Fruit fly (Drosophila melanogaster) whole organism, embryonic: ENCODE measurements around the gene Rpn10.

ENCODE experiments used
- ATbp ChIP-seq: fragments of 200-800 bp; sonication (Bioruptor generic); optimal IDR thresholded peaks from 2 replicates; lab custom pipeline; 2017; ENCODE audit warnings: missing biosample characterization, mild to moderate bottlenecking, missing genetic modification characterization, missing genetic modification reagents
- Atf-2 ChIP-seq: fragments of 200-800 bp; sonication (Bioruptor generic); optimal IDR thresholded peaks from 2 replicates; lab custom pipeline; 2016; ENCODE audit warnings: missing biosample characterization, missing genetic modification characterization
- Bgb ChIP-seq: fragments of 200-800 bp; sonication (Bioruptor generic); IDR thresholded peaks from 2 replicates; pipeline ENCODE4 v1.3.6; 2022; ENCODE audit warnings: missing biosample characterization, missing genetic modification characterization; ENCODE audit not compliant: partially characterized antibody
- CG10321 ChIP-seq: fragments of 200-800 bp; sonication (Bioruptor generic); IDR thresholded peaks from 2 replicates; pipeline ENCODE4 v1.3.6; 2022; ENCODE audit warnings: missing biosample characterization, missing genetic modification characterization
- CG10462 ChIP-seq: fragments of 200-800 bp; sonication (Bioruptor generic); optimal IDR thresholded peaks from 2 replicates; lab custom pipeline; 2016; ENCODE audit warnings: missing biosample characterization, missing genetic modification characterization
- CG13775 ChIP-seq: fragments of 200-800 bp; sonication (Bioruptor generic); optimal IDR thresholded peaks from 3 replicates; lab custom pipeline; 2017; ENCODE audit warnings: missing biosample characterization, mild to moderate bottlenecking, missing genetic modification characterization
- CG16813 ChIP-seq: fragments of 200-800 bp; sonication (Bioruptor generic); IDR thresholded peaks from 3 replicates; pipeline ENCODE4 v1.3.6; 2022; ENCODE audit warnings: missing biosample characterization, missing genetic modification characterization; ENCODE audit not compliant: partially characterized antibody
- CG30403 ChIP-seq: fragments of 200-800 bp; sonication (Bioruptor generic); optimal IDR thresholded peaks from 3 replicates; lab custom pipeline; 2016; ENCODE audit warnings: missing biosample characterization, missing genetic modification characterization
- CG34224 ChIP-seq: fragments of 200-800 bp; sonication (Bioruptor generic); IDR thresholded peaks from 3 replicates; pipeline ENCODE4 v1.3.6; 2022; ENCODE audit warnings: missing biosample characterization, missing genetic modification characterization; ENCODE audit not compliant: partially characterized antibody
- CG3838 ChIP-seq: fragments of 200-800 bp; sonication (Bioruptor generic); optimal IDR thresholded peaks from 3 replicates; lab custom pipeline; 2016; ENCODE audit warnings: missing biosample characterization, missing genetic modification characterization
- CG4404 ChIP-seq: fragments of 200-800 bp; sonication (Bioruptor generic); IDR thresholded peaks from 2 replicates; pipeline ENCODE4 v1.3.6; 2022; ENCODE audit warnings: missing biosample characterization, missing genetic modification characterization
- CG7839 ChIP-seq: fragments of 200-800 bp; sonication (Bioruptor generic); optimal IDR thresholded peaks from 3 replicates; lab custom pipeline; 2018; ENCODE audit warnings: missing biosample characterization, mild to moderate bottlenecking, missing genetic modification characterization, moderate library complexity
- CG8924 ChIP-seq: fragments of 200-800 bp; optimal IDR thresholded peaks from 3 replicates; lab custom pipeline; 2019; ENCODE audit warnings: missing biosample characterization, mild to moderate bottlenecking, missing genetic modification characterization, moderate library complexity
- CG9215 ChIP-seq: fragments of 200-800 bp; sonication (Bioruptor generic); IDR thresholded peaks from 2 replicates; pipeline ENCODE4 v1.3.6; 2022; ENCODE audit warnings: missing biosample characterization, missing genetic modification characterization
- CG9876 ChIP-seq: fragments of 200-800 bp; sonication (Bioruptor generic); optimal IDR thresholded peaks from 2 replicates; lab custom pipeline; 2016; ENCODE audit warnings: missing biosample characterization, missing genetic modification characterization
- D ChIP-seq, 2 experiments: fragments of 200-800 bp in 1 of 2; fragments of >200 bp in 1 of 2; sonication (Bioruptor generic) in 1 of 2; optimal IDR thresholded peaks; 2 replicates in 1 of 2; 3 replicates in 1 of 2; lab custom pipeline; 2017; ENCODE audit warnings: mild to moderate bottlenecking in 1 of 2, missing biosample characterization in 1 of 2, missing genetic modification characterization in 1 of 2, missing genetic modification reagents in 1 of 2
- Dad ChIP-seq: fragments of 200-800 bp; sonication (Bioruptor generic); optimal IDR thresholded peaks from 3 replicates; lab custom pipeline; 2016; ENCODE audit warnings: missing biosample characterization, missing genetic modification characterization
- Dip3 ChIP-seq: fragments of 200-800 bp; sonication (Bioruptor generic); optimal IDR thresholded peaks from 3 replicates; lab custom pipeline; 2016; ENCODE audit warnings: missing biosample characterization, missing genetic modification characterization
- HLH4C ChIP-seq: fragments of 200-800 bp; sonication (Bioruptor generic); IDR thresholded peaks from 3 replicates; pipeline ENCODE4 v1.3.6; 2022; ENCODE audit warnings: missing biosample characterization, missing genetic modification characterization; ENCODE audit not compliant: partially characterized antibody
- Hey ChIP-seq: fragments of 200-800 bp; sonication (Bioruptor generic); optimal IDR thresholded peaks from 3 replicates; lab custom pipeline; 2018; ENCODE audit warnings: missing biosample characterization, mild to moderate bottlenecking, missing genetic modification characterization
- Lim3 ChIP-seq: fragments of 200-800 bp; sonication (Bioruptor generic); IDR thresholded peaks from 2 replicates; pipeline ENCODE4 v1.3.6; 2022; ENCODE audit warnings: missing biosample characterization, missing genetic modification characterization
- Med ChIP-seq: fragments of 200-800 bp; sonication (Bioruptor generic); peaks from one replicate; lab custom pipeline; 2016; ENCODE audit warnings: missing biosample characterization, missing genetic modification characterization, mild to moderate bottlenecking, inconsistent platforms, moderate library complexity
- Opbp ChIP-seq: fragments of 200-800 bp; sonication (Bioruptor generic); IDR thresholded peaks from 3 replicates; pipeline ENCODE4 v1.3.6; 2022; ENCODE audit warnings: missing biosample characterization, missing genetic modification characterization; ENCODE audit not compliant: partially characterized antibody
- Trl ChIP-seq, 3 experiments: fragments of >200 bp in 2 of 3; fragments of 200-800 bp in 1 of 3; sonication (Bioruptor generic) in 1 of 3; optimal IDR thresholded peaks; 2 replicates in 1 of 3; 3 replicates in 2 of 3; lab custom pipeline; 2016 to 2017; ENCODE audit warnings: missing biosample characterization in 1 of 3, missing genetic modification characterization in 1 of 3
- Xbp1 ChIP-seq: fragments of 200-800 bp; sonication (Bioruptor generic); optimal IDR thresholded peaks from 3 replicates; lab custom pipeline; 2016; ENCODE audit warnings: missing biosample characterization, mild to moderate bottlenecking, missing genetic modification characterization
- az2 ChIP-seq: fragments of 200-800 bp; sonication (Bioruptor generic); optimal IDR thresholded peaks from 3 replicates; lab custom pipeline; 2016; ENCODE audit warnings: missing biosample characterization, missing genetic modification characterization
- corto ChIP-seq: fragments of 200-800 bp; sonication (Bioruptor generic); optimal IDR thresholded peaks from 2 replicates; lab custom pipeline; 2016; ENCODE audit warnings: missing biosample characterization, mild to moderate bottlenecking, missing genetic modification characterization, moderate library complexity
- dm ChIP-seq: fragments of 200-800 bp; sonication (Bioruptor generic); optimal IDR thresholded peaks from 3 replicates; lab custom pipeline; 2016; ENCODE audit warnings: missing biosample characterization, missing genetic modification characterization
- esg ChIP-seq: fragments of 200-800 bp; sonication (Bioruptor generic); conservative IDR thresholded peaks from 2 replicates; pipeline ENCODE4 v1.3.6; 2022; ENCODE audit warnings: missing biosample characterization, missing genetic modification characterization
- fu2 ChIP-seq: fragments of 200-800 bp; sonication (Bioruptor generic); optimal IDR thresholded peaks from 2 replicates; lab custom pipeline; 2016; ENCODE audit warnings: missing biosample characterization, missing genetic modification characterization
- gcm ChIP-seq: fragments of 200-800 bp; sonication (Bioruptor generic); optimal IDR thresholded peaks from 2 replicates; lab custom pipeline; 2019; ENCODE audit warnings: missing biosample characterization, mild to moderate bottlenecking, missing genetic modification characterization, moderate library complexity
- ham ChIP-seq: fragments of 200-800 bp; sonication (Bioruptor generic); IDR thresholded peaks from 2 replicates; pipeline ENCODE4 v1.3.6; 2022; ENCODE audit warnings: missing biosample characterization, missing genetic modification characterization
- hbn ChIP-seq: fragments of 200-800 bp; sonication (Bioruptor generic); IDR thresholded peaks from 2 replicates; pipeline ENCODE4 v1.3.6; 2022; ENCODE audit warnings: missing biosample characterization, missing genetic modification characterization; ENCODE audit not compliant: partially characterized antibody
- hkb ChIP-seq, 2 experiments: fragments of 200-800 bp in 1 of 2; fragments of >200 bp in 1 of 2; sonication (Bioruptor generic) in 1 of 2; IDR thresholded peaks in 1 of 2; optimal IDR thresholded peaks in 1 of 2; 2 replicates each; pipeline versions ENCODE4 v1.3.6 to Lab custom; 2017 to 2022; ENCODE audit warnings: missing biosample characterization in 1 of 2, missing genetic modification characterization in 1 of 2
- hth ChIP-seq: fragments of >200 bp; optimal IDR thresholded peaks from 2 replicates; lab custom pipeline; 2017; ENCODE audit warnings: inconsistent platforms
- jigr1 ChIP-seq: fragments of 200-800 bp; sonication (Bioruptor generic); IDR thresholded peaks from 3 replicates; pipeline ENCODE4 v1.3.6; 2022; ENCODE audit warnings: missing biosample characterization, missing genetic modification characterization
- lbe ChIP-seq: fragments of 200-800 bp; sonication (Bioruptor generic); optimal IDR thresholded peaks from 2 replicates; lab custom pipeline; 2016; ENCODE audit warnings: missing biosample characterization, mild to moderate bottlenecking, missing genetic modification characterization
- lilli ChIP-seq: fragments of 200-800 bp; sonication (Bioruptor generic); optimal IDR thresholded peaks from 3 replicates; lab custom pipeline; 2016; ENCODE audit warnings: missing biosample characterization, missing genetic modification characterization
- lola ChIP-seq, 3 experiments: fragments of >200 bp in 2 of 3; fragments of 200-800 bp in 1 of 3; sonication (Bioruptor generic) in 1 of 3; optimal IDR thresholded peaks; 2 replicates each; lab custom pipeline; 2017 to 2019; ENCODE audit warnings: missing biosample characterization in 3 of 3, missing genetic modification characterization in 3 of 3, mild to moderate bottlenecking in 1 of 3, moderate library complexity in 1 of 3
- pfk ChIP-seq: fragments of 200-800 bp; sonication (Bioruptor generic); optimal IDR thresholded peaks from 2 replicates; lab custom pipeline; 2018; ENCODE audit warnings: missing biosample characterization, mild to moderate bottlenecking, missing genetic modification characterization, moderate library complexity
- run ChIP-seq: fragments of 200-800 bp; sonication (Bioruptor generic); optimal IDR thresholded peaks from 3 replicates; lab custom pipeline; 2018; ENCODE audit warnings: missing biosample characterization, mild to moderate bottlenecking, missing genetic modification characterization
- shn ChIP-seq: fragments of 200-800 bp; sonication (Bioruptor generic); optimal IDR thresholded peaks from 3 replicates; lab custom pipeline; 2016; ENCODE audit warnings: missing biosample characterization, missing genetic modification characterization
- tup ChIP-seq: fragments of 200-800 bp; sonication (Bioruptor generic); optimal IDR thresholded peaks from 2 replicates; lab custom pipeline; 2016; ENCODE audit warnings: missing biosample characterization, mild to moderate bottlenecking, missing genetic modification characterization, moderate library complexity
- unc-4 ChIP-seq: fragments of 200-800 bp; sonication (Bioruptor generic); IDR thresholded peaks from 2 replicates; pipeline ENCODE4 v1.3.6; 2022; ENCODE audit warnings: missing biosample characterization, missing genetic modification characterization; ENCODE audit not compliant: partially characterized antibody
- unpg ChIP-seq: fragments of 200-800 bp; sonication (Bioruptor generic); optimal IDR thresholded peaks from 3 replicates; lab custom pipeline; 2018; ENCODE audit warnings: missing biosample characterization, mild to moderate bottlenecking, missing genetic modification characterization, moderate library complexity
- vfl ChIP-seq: fragments of 200-800 bp; sonication (Bioruptor generic); optimal IDR thresholded peaks from 2 replicates; lab custom pipeline; 2016; ENCODE audit warnings: missing biosample characterization, missing genetic modification characterization
- yki ChIP-seq: fragments of >200 bp; optimal IDR thresholded peaks from 3 replicates; lab custom pipeline; 2018
- zen ChIP-seq: fragments of 200-800 bp; sonication (Bioruptor generic); optimal IDR thresholded peaks from 3 replicates; lab custom pipeline; 2018; ENCODE audit warnings: missing biosample characterization, mild to moderate bottlenecking, missing genetic modification characterization, moderate library complexity

Gene Rpn10

dm6 chr3L:21507354-21507928, 29.4 kb upstream of the Rpn10 start, which contains the start of the genes Glg1 and M6 (continued):
- TF ChIP-seq Bgb (GFP tag; lab: Robert Waterston, UW) (peak; percentile 94), hbn (GFP tag; lab: Robert Waterston, UW) (peak; percentile 88), tup (GFP tag; lab: Kevin White, UChicago) (peak; percentile 7), CG9215 (GFP tag; lab: Robert Waterston, UW) (peak; percentile 66), CG10321 (GFP tag; lab: Robert Waterston, UW) (no peak), jigr1 (GFP tag; lab: Robert Waterston, UW) (no peak), CG4404 (GFP tag; lab: Robert Waterston, UW) (0 out of 2 replicates have a peak, but pooled peaks have one; percentile 32), Xbp1 (peak; percentile 75), D (optimal IDR thresholded peaks at IDR 0.05; lab: Kevin White, UChicago) (no peak), D (GFP tag; optimal IDR thresholded peaks at IDR 0.05; lab: Kevin White, UChicago) (no peak), CG10462 (GFP tag; lab: Kevin White, UChicago) (peak; percentile 38), zen (tag; lab: Kevin White, UChicago) (peak; percentile 72), CG9876 (GFP tag; lab: Kevin White, UChicago) (peak; percentile 0), Atf-2 (GFP tag; lab: Kevin White, UChicago) (no peak), CG30403 (GFP tag; lab: Kevin White, UChicago) (peak; percentile 82), hth (lab: Kevin White, UChicago) (no peak), unc-4 (GFP tag; lab: Robert Waterston, UW) (peak; percentile 93), CG7839 (tag; lab: Kevin White, UChicago) (peak; percentile 70), CG34224 (GFP tag; lab: Robert Waterston, UW) (peak; percentile 89), lilli (GFP tag; lab: Kevin White, UChicago) (peak; percentile 81), CG8924 (tag; lab: Kevin White, UChicago) (peak; percentile 73), ham (GFP tag; lab: Robert Waterston, UW) (no peak), fu2 (GFP tag; lab: Kevin White, UChicago) (peak; percentile 51), Lim3 (GFP tag; lab: Robert Waterston, UW) (no peak), Dad (GFP tag; lab: Kevin White, UChicago) (peak; percentile 49), lbe (GFP tag; lab: Kevin White, UChicago) (peak; percentile 59), HLH4C (GFP tag; lab: Robert Waterston, UW) (peak; percentile 93), lola (GFP tag; optimal IDR thresholded peaks at IDR 0.05; lab: Kevin White, UChicago) (peak in 1 of 3 experiments; percentile 65), unpg (GFP tag; lab: Kevin White, UChicago) (peak; percentile 54), corto (GFP tag; lab: Kevin White, UChicago) (peak; percentile 50), Hey (tag; lab: Kevin White, UChicago) (no peak), vfl (GFP tag; lab: Kevin White, UChicago) (peak; percentile 57), CG16813 (peak; percentile 96), Opbp (GFP tag; lab: Robert Waterston, UW) (peak; percentile 89), ATbp (GFP tag; lab: Kevin White, UChicago) (peak; percentile 2), shn (GFP tag; lab: Kevin White, UChicago) (peak; percentile 57), Med (GFP tag; lab: Kevin White, UChicago) (peak; percentile 90), CG3838 (GFP tag; lab: Kevin White, UChicago) (peak; percentile 43), run (no peak), yki (lab: Kevin White, UChicago) (no peak), esg (GFP tag; lab: Robert Waterston, UW) (peak; percentile 23; the same call in 1 of the 2 replicates), pfk (no peak), gcm (GFP tag; lab: Kevin White, UChicago) (peak; percentile 51), hkb (optimal IDR thresholded peaks at IDR 0.05; lab: Kevin White, UChicago) (no peak), hkb (GFP tag; IDR thresholded peaks at IDR 0.05; lab: Robert Waterston, UW) (peak; percentile 68), Dip3 (GFP tag; lab: Kevin White, UChicago) (peak; percentile 63), Trl (optimal IDR thresholded peaks at IDR 0.05; lab: Kevin White, UChicago) (no peak), Trl (GFP tag; optimal IDR thresholded peaks at IDR 0.05; lab: Kevin White, UChicago) (peak; percentile 58), az2 (peak; percentile 69), CG13775 (GFP tag; lab: Kevin White, UChicago) (peak; percentile 72), dm (peak; percentile 42)
